3 worm cellular contexts compared by ENCODE assay signal in genomic region chrIV:10933062-10933552, ce11.
A peak's percentile ranks its signal among the peaks of the same experiment; 100 is the strongest.
TF ChIP-seq lines count a peak whose summit lies in the region.

dnc-1 (minus strand) TSS chrIV:10933203.
lsm-7 (plus strand) TSS chrIV:10933502.

TF ChIP-seq in whole organism, L1 larva, 84 proteins besides CTCF, POLR2A, EP300 and RAD21 (continued from another document and continues in another):
- no peak for TF ChIP-seq ceh-63 (GFP tag; optimal IDR thresholded peaks at IDR 0.05; lab: Kevin White, UChicago)
- no peak for TF ChIP-seq nhr-237 (tag; optimal IDR thresholded peaks at IDR 0.05; lab: Kevin White, UChicago)
- TF ChIP-seq nhr-20 (tag; optimal IDR thresholded peaks at IDR 0.05; lab: Kevin White, UChicago): peak; percentile 70
- peak; percentile 45 for TF ChIP-seq fos-1 (tag; optimal IDR thresholded peaks at IDR 0.05; lab: Kevin White, UChicago)
- peak; percentile 82 for TF ChIP-seq nhr-85 (tag; lab: Kevin White, UChicago)
- TF ChIP-seq ama-1 (optimal IDR thresholded peaks at IDR 0.05; lab: Kevin White, UChicago): no peak
- TF ChIP-seq zip-4 (GFP tag; optimal IDR thresholded peaks at IDR 0.05; lab: Kevin White, UChicago): peak; percentile 90
- no peak for TF ChIP-seq vab-15 (tag; optimal IDR thresholded peaks at IDR 0.05; lab: Kevin White, UChicago)
- peak; percentile 39 for TF ChIP-seq F16B12.6 (tag; optimal IDR thresholded peaks at IDR 0.05; lab: Kevin White, UChicago)
- TF ChIP-seq sox-4 (tag; optimal IDR thresholded peaks at IDR 0.05; lab: Kevin White, UChicago): no peak
- TF ChIP-seq snpc-4 (tag; optimal IDR thresholded peaks at IDR 0.05; lab: Kevin White, UChicago): peak; percentile 64
- no peak for TF ChIP-seq nhr-76 (tag; optimal IDR thresholded peaks at IDR 0.05; lab: Kevin White, UChicago)
- peak; percentile 52 for TF ChIP-seq unc-86 (tag; optimal IDR thresholded peaks at IDR 0.05; lab: Kevin White, UChicago)
- peak; percentile 9 for TF ChIP-seq unc-130 (tag; optimal IDR thresholded peaks at IDR 0.05; lab: Kevin White, UChicago)
- peak; percentile 84 for TF ChIP-seq nhr-71 (tag; optimal IDR thresholded peaks at IDR 0.05; lab: Kevin White, UChicago)
- TF ChIP-seq alr-1 (tag; optimal IDR thresholded peaks at IDR 0.05; lab: Kevin White, UChicago; ENCODE audit: borderline replicate concordance): no peak
- TF ChIP-seq lin-35 (GFP tag; optimal IDR thresholded peaks at IDR 0.05; lab: Kevin White, UChicago): peak; percentile 76 to 82
- TF ChIP-seq dpl-1 (GFP tag; optimal IDR thresholded peaks at IDR 0.05; lab: Kevin White, UChicago): peak; percentile 69 to 79 (median 69)
- peak; percentile 64 to 77 for TF ChIP-seq efl-1 (optimal IDR thresholded peaks at IDR 0.05; lab: Kevin White, UChicago)
- peak; percentile 77 to 96 for TF ChIP-seq efl-1 (GFP tag; optimal IDR thresholded peaks at IDR 0.05 in 1 of 2; lab: Kevin White, UChicago)
- TF ChIP-seq lir-3 (tag; optimal IDR thresholded peaks at IDR 0.05; lab: Kevin White, UChicago; ENCODE audit: poor library complexity): no peak
- peak; percentile 90 for TF ChIP-seq C16A3.4 (tag; optimal IDR thresholded peaks at IDR 0.05; lab: Kevin White, UChicago)
- peak; percentile 77 to 87 for TF ChIP-seq lsy-2 (tag; optimal IDR thresholded peaks at IDR 0.05; lab: Kevin White, UChicago)
- no peak for TF ChIP-seq ztf-11 (tag; optimal IDR thresholded peaks at IDR 0.05; lab: Kevin White, UChicago)
- TF ChIP-seq zag-1 (tag; optimal IDR thresholded peaks at IDR 0.05; lab: Kevin White, UChicago): no peak
- TF ChIP-seq nhr-19 (GFP tag; conservative IDR thresholded peaks at IDR 0.05; lab: Robert Waterston, UW): peak; percentile 50
- peak; percentile 68 for TF ChIP-seq lin-13 (GFP tag; optimal IDR thresholded peaks at IDR 0.05; lab: Kevin White, UChicago)
- TF ChIP-seq ceh-8 (GFP tag; optimal IDR thresholded peaks at IDR 0.05; lab: Kevin White, UChicago): no peak
- TF ChIP-seq ztf-4 (tag; optimal IDR thresholded peaks at IDR 0.05; lab: Kevin White, UChicago): no peak
- TF ChIP-seq nhr-47 (tag; optimal IDR thresholded peaks at IDR 0.05; lab: Kevin White, UChicago): peak; percentile 72
- TF ChIP-seq Y116A8C.19 (tag; optimal IDR thresholded peaks at IDR 0.05; lab: Kevin White, UChicago; ENCODE audit: borderline replicate concordance): no peak
- no peak for TF ChIP-seq ceh-90 (tag; optimal IDR thresholded peaks at IDR 0.05; lab: Kevin White, UChicago)
- TF ChIP-seq mef-2 (tag; optimal IDR thresholded peaks at IDR 0.05; lab: Kevin White, UChicago): no peak
- no peak for TF ChIP-seq hlh-4 (tag; optimal IDR thresholded peaks at IDR 0.05; lab: Kevin White, UChicago)
- peak in 1 of 2 experiments; percentile 34 for TF ChIP-seq mdl-1 (tag; optimal IDR thresholded peaks at IDR 0.05; lab: Kevin White, UChicago)
- TF ChIP-seq tlp-1 (tag; optimal IDR thresholded peaks at IDR 0.05; lab: Kevin White, UChicago): no peak
- TF ChIP-seq C34B4.2 (tag; optimal IDR thresholded peaks at IDR 0.05; lab: Kevin White, UChicago): no peak
- no peak for TF ChIP-seq blmp-1 (tag; optimal IDR thresholded peaks at IDR 0.05; lab: Kevin White, UChicago)
- TF ChIP-seq ets-5 (GFP tag; IDR thresholded peaks at IDR 0.05; lab: Robert Waterston, UW): no peak
- TF ChIP-seq grh-1 (GFP tag; IDR thresholded peaks at IDR 0.05; lab: Robert Waterston, UW): no peak
- no peak for TF ChIP-seq unc-98 (GFP tag; IDR thresholded peaks at IDR 0.05; lab: Robert Waterston, UW)
- TF ChIP-seq nhr-28 (tag; optimal IDR thresholded peaks at IDR 0.05; lab: Kevin White, UChicago): no peak
- TF ChIP-seq efl-3 (GFP tag; optimal IDR thresholded peaks at IDR 0.05; lab: Kevin White, UChicago): no peak
- TF ChIP-seq mab-9 (GFP tag; IDR thresholded peaks at IDR 0.05; lab: Robert Waterston, UW): peak; percentile 27; the same call in 1 of the 2 replicates
- TF ChIP-seq irx-1 (tag; optimal IDR thresholded peaks at IDR 0.05; lab: Kevin White, UChicago): no peak

TF ChIP-seq in whole organism, L3 larva, 47 proteins besides CTCF, POLR2A, EP300 and RAD21 (continued from another document):
- TF ChIP-seq skn-1 (tag; optimal IDR thresholded peaks at IDR 0.05; lab: Kevin White, UChicago) (peak; percentile 65), pqm-1 (tag; optimal IDR thresholded peaks at IDR 0.05; lab: Kevin White, UChicago) (peak; percentile 16), ama-1 (optimal IDR thresholded peaks at IDR 0.05; lab: Kevin White, UChicago) (no peak), ceh-16 (tag; optimal IDR thresholded peaks at IDR 0.05; lab: Kevin White, UChicago) (no peak), elt-1 (tag; optimal IDR thresholded peaks at IDR 0.05; lab: Kevin White, UChicago) (peak; percentile 46), ceh-28 (tag; optimal IDR thresholded peaks at IDR 0.05; lab: Kevin White, UChicago) (peak; percentile 77), fkh-10 (GFP tag; optimal IDR thresholded peaks at IDR 0.05; lab: Kevin White, UChicago) (peak; percentile 57), nhr-23 (tag; optimal IDR thresholded peaks at IDR 0.05; lab: Kevin White, UChicago) (peak; percentile 49), R02D3.7 (tag; optimal IDR thresholded peaks at IDR 0.05; lab: Kevin White, UChicago) (peak; percentile 34), fos-1 (tag; optimal IDR thresholded peaks at IDR 0.05; lab: Kevin White, UChicago) (no peak), ztf-4 (tag; optimal IDR thresholded peaks at IDR 0.05; lab: Kevin White, UChicago) (no peak)

TF ChIP-seq in whole organism, young adult, 124 proteins besides CTCF, POLR2A, EP300 and RAD21 (continued from another document):
- TF ChIP-seq ZK185.1 (tag; optimal IDR thresholded peaks at IDR 0.05; lab: Kevin White, UChicago; ENCODE audit: poor library complexity, severe bottlenecking): peak; percentile 53
- TF ChIP-seq let-526 (GFP tag; IDR thresholded peaks at IDR 0.05; lab: Robert Waterston, UW): no peak
- TF ChIP-seq dpl-1 (GFP tag; optimal IDR thresholded peaks at IDR 0.05; lab: Kevin White, UChicago): peak; percentile 56
- no peak for TF ChIP-seq F52B5.7 (tag; optimal IDR thresholded peaks at IDR 0.05; lab: Kevin White, UChicago)
- TF ChIP-seq Y53G8AR.9 (GFP tag; conservative IDR thresholded peaks at IDR 0.05; lab: Robert Waterston, UW): peak; percentile 67
- TF ChIP-seq K12H6.12 (tag; optimal IDR thresholded peaks at IDR 0.05; lab: Kevin White, UChicago): peak; percentile 52
- peak; percentile 18 for TF ChIP-seq athp-1 (tag; optimal IDR thresholded peaks at IDR 0.05; lab: Kevin White, UChicago)
- peak; percentile 65 for TF ChIP-seq mcd-1 (GFP tag; IDR thresholded peaks at IDR 0.05; lab: Robert Waterston, UW)
- no peak for TF ChIP-seq hrde-1 (tag; optimal IDR thresholded peaks at IDR 0.05; lab: Kevin White, UChicago; ENCODE audit: borderline replicate concordance)
- TF ChIP-seq gei-17 (GFP tag; optimal IDR thresholded peaks at IDR 0.05; lab: Kevin White, UChicago): no peak
- no peak for TF ChIP-seq die-1 (tag; optimal IDR thresholded peaks at IDR 0.05; lab: Kevin White, UChicago)
- no peak for TF ChIP-seq snpc-4 (GFP tag; optimal IDR thresholded peaks at IDR 0.05; lab: Kevin White, UChicago)
- TF ChIP-seq snpc-4 (tag; optimal IDR thresholded peaks at IDR 0.05; lab: Kevin White, UChicago): peak; percentile 1 to 54 (median 45)
- TF ChIP-seq pbrm-1 (GFP tag; IDR thresholded peaks at IDR 0.05; lab: Robert Waterston, UW): peak; percentile 64; the same call in 1 of the 2 replicates
- TF ChIP-seq lsy-27 (tag; optimal IDR thresholded peaks at IDR 0.05; lab: Kevin White, UChicago; ENCODE audit: borderline replicate concordance, insufficient read depth): no peak
- no peak for TF ChIP-seq nfya-1 (tag; optimal IDR thresholded peaks at IDR 0.05; lab: Kevin White, UChicago; ENCODE audit: borderline replicate concordance, insufficient read depth)
- TF ChIP-seq madf-3 (GFP tag; IDR thresholded peaks at IDR 0.05; lab: Robert Waterston, UW): no peak
- no peak for TF ChIP-seq chd-7 (tag; optimal IDR thresholded peaks at IDR 0.05; lab: Kevin White, UChicago)
- TF ChIP-seq attf-6 (GFP tag; IDR thresholded peaks at IDR 0.05; lab: Robert Waterston, UW): no peak
- peak; percentile 5 for TF ChIP-seq madf-10 (tag; optimal IDR thresholded peaks at IDR 0.05; lab: Kevin White, UChicago)
- no peak for TF ChIP-seq rpc-1 (optimal IDR thresholded peaks at IDR 0.05; lab: Kevin White, UChicago)
- TF ChIP-seq rpc-1 (tag; optimal IDR thresholded peaks at IDR 0.05; lab: Kevin White, UChicago): no peak
- no peak for TF ChIP-seq snpc-1.1 (tag; optimal IDR thresholded peaks at IDR 0.05; lab: Kevin White, UChicago; ENCODE audit: insufficient read depth)
- TF ChIP-seq lsl-1 (GFP tag; optimal IDR thresholded peaks at IDR 0.05; lab: Kevin White, UChicago): peak; percentile 51
- TF ChIP-seq C17E4.6 (GFP tag; IDR thresholded peaks at IDR 0.05; lab: Robert Waterston, UW): no peak
- TF ChIP-seq nhr-80 (tag; optimal IDR thresholded peaks at IDR 0.05; lab: Kevin White, UChicago): peak; percentile 67
- peak; percentile 58; the same call in 1 of the 2 replicates for TF ChIP-seq zfh-2 (GFP tag; conservative IDR thresholded peaks at IDR 0.05; lab: Robert Waterston, UW)
- TF ChIP-seq B0261.1 (tag; optimal IDR thresholded peaks at IDR 0.05; lab: Kevin White, UChicago): no peak
- no peak for TF ChIP-seq Y53F4B.3 (GFP tag; IDR thresholded peaks at IDR 0.05; lab: Robert Waterston, UW)
- no peak for TF ChIP-seq ztf-25 (GFP tag; IDR thresholded peaks at IDR 0.05; lab: Robert Waterston, UW)
- no peak for TF ChIP-seq ceh-100 (GFP tag; IDR thresholded peaks at IDR 0.05; lab: Robert Waterston, UW)
- no peak for TF ChIP-seq T07F8.4 (tag; optimal IDR thresholded peaks at IDR 0.05; lab: Kevin White, UChicago)
- TF ChIP-seq B0019.2 (GFP tag; conservative IDR thresholded peaks at IDR 0.05; lab: Robert Waterston, UW): 0 out of 2 replicates have a peak, but pooled peaks have one; percentile 6
- no peak for TF ChIP-seq hmg-1.2 (GFP tag; IDR thresholded peaks at IDR 0.05; lab: Robert Waterston, UW)
- TF ChIP-seq egl-44 (GFP tag; IDR thresholded peaks at IDR 0.05; lab: Robert Waterston, UW): 0 out of 2 replicates have a peak, but pooled peaks have one; percentile 31
- no peak for TF ChIP-seq ama-1 (optimal IDR thresholded peaks at IDR 0.05; lab: Kevin White, UChicago)
- TF ChIP-seq ama-1 (GFP tag; optimal IDR thresholded peaks at IDR 0.05; lab: Kevin White, UChicago): peak in 1 of 2 experiments; percentile 22
- TF ChIP-seq ztf-26 (tag; optimal IDR thresholded peaks at IDR 0.05; lab: Kevin White, UChicago): peak; percentile 57
- TF ChIP-seq mel-28 (tag; optimal IDR thresholded peaks at IDR 0.05; lab: Kevin White, UChicago; ENCODE audit: borderline replicate concordance): no peak
- peak; percentile 23 for TF ChIP-seq snpc-1.3 (tag; optimal IDR thresholded peaks at IDR 0.05; lab: Kevin White, UChicago; ENCODE audit: insufficient read depth)
- no peak for TF ChIP-seq D2030.7 (GFP tag; IDR thresholded peaks at IDR 0.05; lab: Robert Waterston, UW)
